Fruit fly (Drosophila melanogaster) whole organism, embryonic: Measurements from ENCODE around the gene asun.
A peak's percentile ranks its signal among the peaks of the same experiment; 100 is the strongest.

Source experiments
- Aef1 ChIP-seq: fragments of 200-800 bp; sonication (Bioruptor generic); IDR thresholded peaks from 3 replicates; pipeline ENCODE4 v1.3.6; 2022; ENCODE audit warnings: missing biosample characterization, missing genetic modification characterization
- Atf3 ChIP-seq: fragments of 200-800 bp; sonication (Bioruptor generic); optimal IDR thresholded peaks from 3 replicates; lab custom pipeline; 2016; ENCODE audit warnings: missing biosample characterization, missing genetic modification characterization
- BEAF-32 ChIP-seq: fragments of 200-800 bp; sonication (Bioruptor generic); optimal IDR thresholded peaks from 3 replicates; lab custom pipeline; 2017; ENCODE audit warnings: missing biosample characterization, missing genetic modification characterization, mild to moderate bottlenecking, moderate library complexity, missing genetic modification reagents
- CG10979 ChIP-seq: fragments of 200-800 bp; sonication (Bioruptor generic); optimal IDR thresholded peaks from 2 replicates; lab custom pipeline; 2018; ENCODE audit warnings: missing biosample characterization, mild to moderate bottlenecking, missing genetic modification characterization, moderate library complexity
- CG11723 ChIP-seq: fragments of 200-800 bp; sonication (Bioruptor generic); optimal IDR thresholded peaks from 2 replicates; lab custom pipeline; 2017; ENCODE audit warnings: missing biosample characterization, mild to moderate bottlenecking, missing genetic modification characterization
- CG1233 ChIP-seq: fragments of 200-800 bp; sonication (Bioruptor generic); optimal IDR thresholded peaks from 4 replicates; lab custom pipeline; 2018; ENCODE audit warnings: missing biosample characterization, mild to moderate bottlenecking, missing genetic modification characterization
- CG12769 ChIP-seq: fragments of 200-800 bp; sonication (Bioruptor generic); optimal IDR thresholded peaks from 2 replicates; lab custom pipeline; 2019; ENCODE audit warnings: missing biosample characterization, mild to moderate bottlenecking, missing genetic modification characterization, moderate library complexity
- CG13424 ChIP-seq: fragments of 200-800 bp; sonication (Bioruptor generic); optimal IDR thresholded peaks from 2 replicates; lab custom pipeline; 2019; ENCODE audit warnings: missing biosample characterization, mild to moderate bottlenecking, missing genetic modification characterization, moderate library complexity
- CG13894 ChIP-seq: fragments of 200-800 bp; sonication (Bioruptor generic); optimal IDR thresholded peaks from 3 replicates; lab custom pipeline; 2018; ENCODE audit warnings: missing biosample characterization, mild to moderate bottlenecking, missing genetic modification characterization, moderate library complexity
- CG14050 ChIP-seq: fragments of 200-800 bp; sonication (Bioruptor generic); IDR thresholded peaks from 3 replicates; pipeline ENCODE4 v1.3.6; 2022; ENCODE audit warnings: missing biosample characterization, missing genetic modification characterization
- CG15011 ChIP-seq: fragments of 200-800 bp; sonication (Bioruptor generic); optimal IDR thresholded peaks from 3 replicates; lab custom pipeline; 2018; ENCODE audit warnings: missing biosample characterization, mild to moderate bottlenecking, missing genetic modification characterization
- CG1603 ChIP-seq: fragments of 200-800 bp; sonication (Bioruptor generic); optimal IDR thresholded peaks from 2 replicates; lab custom pipeline; 2019; ENCODE audit warnings: missing biosample characterization, mild to moderate bottlenecking, missing genetic modification characterization, moderate library complexity
- CG17612 ChIP-seq: fragments of 200-800 bp; sonication (Bioruptor generic); IDR thresholded peaks from 2 replicates; pipeline ENCODE4 v1.3.6; 2022; ENCODE audit warnings: missing biosample characterization, missing genetic modification characterization
- CG17912 ChIP-seq: fragments of 200-800 bp; sonication (Bioruptor generic); optimal IDR thresholded peaks from 2 replicates; lab custom pipeline; 2018; ENCODE audit warnings: missing biosample characterization, mild to moderate bottlenecking, missing genetic modification characterization
- CG3163 ChIP-seq: fragments of 200-800 bp; sonication (Bioruptor generic); optimal IDR thresholded peaks from 3 replicates; lab custom pipeline; 2016; ENCODE audit warnings: missing biosample characterization, missing genetic modification characterization
- CG3838 ChIP-seq: fragments of 200-800 bp; sonication (Bioruptor generic); optimal IDR thresholded peaks from 3 replicates; lab custom pipeline; 2016; ENCODE audit warnings: missing biosample characterization, missing genetic modification characterization
- CG4282 ChIP-seq: fragments of 200-800 bp; sonication (Bioruptor generic); optimal IDR thresholded peaks from 2 replicates; lab custom pipeline; 2016; ENCODE audit warnings: missing biosample characterization, missing genetic modification characterization
- CG4328 ChIP-seq: fragments of 200-800 bp; sonication (Bioruptor generic); optimal IDR thresholded peaks from 3 replicates; lab custom pipeline; 2017; ENCODE audit warnings: missing biosample characterization, missing genetic modification reagents, missing genetic modification characterization
- CG5180 ChIP-seq: fragments of 200-800 bp; sonication (Bioruptor generic); optimal IDR thresholded peaks from 3 replicates; lab custom pipeline; 2017; ENCODE audit warnings: missing biosample characterization, missing genetic modification characterization, mild to moderate bottlenecking, moderate library complexity, missing genetic modification reagents
- CG6175 ChIP-seq: fragments of 200-800 bp; sonication (Bioruptor generic); IDR thresholded peaks from 3 replicates; pipeline ENCODE4 v1.3.6; 2022; ENCODE audit warnings: missing biosample characterization, missing genetic modification characterization
- CG7556 ChIP-seq: fragments of 200-800 bp; sonication (Bioruptor generic); optimal IDR thresholded peaks from 2 replicates; lab custom pipeline; 2017; ENCODE audit warnings: missing biosample characterization, mild to moderate bottlenecking, missing genetic modification characterization
- CG9932 ChIP-seq: fragments of 200-800 bp; sonication (Bioruptor generic); IDR thresholded peaks from 2 replicates; pipeline ENCODE4 v1.3.6; 2022; ENCODE audit warnings: missing biosample characterization, missing genetic modification characterization
- CHES-1-like ChIP-seq: fragments of 200-800 bp; sonication (Bioruptor generic); optimal IDR thresholded peaks from 2 replicates; lab custom pipeline; 2016; ENCODE audit warnings: missing biosample characterization, missing genetic modification characterization
- CkIIα-i1 ChIP-seq: fragments of 200-800 bp; sonication (Bioruptor generic); IDR thresholded peaks from 2 replicates; pipeline ENCODE4 v1.3.6; 2022; ENCODE audit warnings: missing biosample characterization, missing genetic modification characterization
- D19B ChIP-seq: fragments of 200-800 bp; sonication (Bioruptor generic); optimal IDR thresholded peaks from 2 replicates; lab custom pipeline; 2017; ENCODE audit warnings: missing biosample characterization, mild to moderate bottlenecking, missing genetic modification characterization
- E2f1 ChIP-seq: fragments of 200-800 bp; sonication (Bioruptor generic); IDR thresholded peaks from 2 replicates; pipeline ENCODE4 v1.3.6; 2022; ENCODE audit warnings: missing biosample characterization, missing genetic modification characterization
- ERR ChIP-seq: fragments of 200-800 bp; sonication (Bioruptor generic); optimal IDR thresholded peaks from 2 replicates; lab custom pipeline; 2016; ENCODE audit warnings: missing biosample characterization, missing genetic modification characterization
- Ets65A ChIP-seq: fragments of 200-800 bp; sonication (Bioruptor generic); peaks from one replicate; lab custom pipeline; 2016; ENCODE audit warnings: missing biosample characterization, missing genetic modification characterization
- Meics ChIP-seq: fragments of 200-800 bp; sonication (Bioruptor generic); optimal IDR thresholded peaks from 2 replicates; lab custom pipeline; 2017; ENCODE audit warnings: missing biosample characterization, mild to moderate bottlenecking, missing genetic modification characterization
- Myb ChIP-seq: fragments of 200-800 bp; sonication (Bioruptor generic); optimal IDR thresholded peaks from 2 replicates; lab custom pipeline; 2016; ENCODE audit warnings: missing biosample characterization, missing genetic modification characterization
- Sry-β ChIP-seq: fragments of 200-800 bp; sonication (Bioruptor generic); optimal IDR thresholded peaks from 2 replicates; lab custom pipeline; 2018; ENCODE audit warnings: missing biosample characterization, mild to moderate bottlenecking, missing genetic modification characterization, moderate library complexity
- Ssrp ChIP-seq: fragments of 200-800 bp; sonication (Bioruptor generic); optimal IDR thresholded peaks from 2 replicates; lab custom pipeline; 2018; ENCODE audit warnings: missing biosample characterization, mild to moderate bottlenecking, missing genetic modification characterization, moderate library complexity
- aop ChIP-seq: fragments of 200-800 bp; sonication (Bioruptor generic); IDR thresholded peaks from 2 replicates; pipeline ENCODE4 v1.3.6; 2022; ENCODE audit warnings: missing biosample characterization, missing genetic modification characterization
- ap ChIP-seq: fragments of 200-800 bp; sonication (Bioruptor generic); IDR thresholded peaks from 2 replicates; pipeline ENCODE4 v1.3.6; 2022; ENCODE audit warnings: missing biosample characterization, missing genetic modification characterization
- btn ChIP-seq: fragments of 200-800 bp; sonication (Bioruptor generic); optimal IDR thresholded peaks from 2 replicates; lab custom pipeline; 2016; ENCODE audit warnings: missing biosample characterization, missing genetic modification characterization
- croc ChIP-seq: fragments of 200-800 bp; sonication (Bioruptor generic); conservative IDR thresholded peaks from 3 replicates; pipeline ENCODE4 v1.3.6; 2022; ENCODE audit warnings: missing biosample characterization, missing genetic modification characterization
- disco-r ChIP-seq: fragments of 200-800 bp; sonication (Bioruptor generic); optimal IDR thresholded peaks from 2 replicates; lab custom pipeline; 2016; ENCODE audit warnings: missing biosample characterization, missing genetic modification characterization
- dm ChIP-seq: fragments of 200-800 bp; sonication (Bioruptor generic); optimal IDR thresholded peaks from 3 replicates; lab custom pipeline; 2016; ENCODE audit warnings: missing biosample characterization, missing genetic modification characterization
- eyg ChIP-seq: fragments of 200-800 bp; sonication (Bioruptor generic); optimal IDR thresholded peaks from 3 replicates; lab custom pipeline; 2016; ENCODE audit warnings: missing biosample characterization, missing genetic modification characterization
- gsb-n ChIP-seq: fragments of 200-800 bp; sonication (Bioruptor generic); optimal IDR thresholded peaks from 3 replicates; lab custom pipeline; 2018; ENCODE audit warnings: missing biosample characterization, mild to moderate bottlenecking, missing genetic modification characterization
- klu ChIP-seq: fragments of 200-800 bp; sonication (Bioruptor generic); IDR thresholded peaks from 2 replicates; pipeline ENCODE4 v1.3.6; 2022; ENCODE audit warnings: missing biosample characterization, missing genetic modification characterization
- lilli ChIP-seq: fragments of 200-800 bp; sonication (Bioruptor generic); optimal IDR thresholded peaks from 3 replicates; lab custom pipeline; 2016; ENCODE audit warnings: missing biosample characterization, missing genetic modification characterization
- mam ChIP-seq: fragments of 200-800 bp; sonication (Bioruptor generic); optimal IDR thresholded peaks from 3 replicates; lab custom pipeline; 2016; ENCODE audit warnings: missing biosample characterization, missing genetic modification characterization
- peb ChIP-seq: fragments of 200-800 bp; sonication (Bioruptor generic); IDR thresholded peaks from 2 replicates; pipeline ENCODE4 v1.3.6; 2022; ENCODE audit warnings: missing biosample characterization, missing genetic modification characterization
- pfk ChIP-seq: fragments of 200-800 bp; sonication (Bioruptor generic); optimal IDR thresholded peaks from 2 replicates; lab custom pipeline; 2018; ENCODE audit warnings: missing biosample characterization, mild to moderate bottlenecking, missing genetic modification characterization, moderate library complexity
- run ChIP-seq: fragments of 200-800 bp; sonication (Bioruptor generic); optimal IDR thresholded peaks from 3 replicates; lab custom pipeline; 2018; ENCODE audit warnings: missing biosample characterization, mild to moderate bottlenecking, missing genetic modification characterization
- sr ChIP-seq: fragments of 200-800 bp; sonication (Bioruptor generic); IDR thresholded peaks from 3 replicates; pipeline ENCODE4 v1.3.6; 2022; ENCODE audit warnings: missing biosample characterization, missing genetic modification characterization
- tgo ChIP-seq: fragments of 200-800 bp; sonication (Bioruptor generic); IDR thresholded peaks from 3 replicates; pipeline ENCODE4 v1.3.6; 2022; ENCODE audit warnings: missing biosample characterization, missing genetic modification characterization
- unpg ChIP-seq: fragments of 200-800 bp; sonication (Bioruptor generic); optimal IDR thresholded peaks from 3 replicates; lab custom pipeline; 2018; ENCODE audit warnings: missing biosample characterization, mild to moderate bottlenecking, missing genetic modification characterization, moderate library complexity
- zfh2 ChIP-seq: fragments of 200-800 bp; sonication (Bioruptor generic); optimal IDR thresholded peaks from 2 replicates; lab custom pipeline; 2016; ENCODE audit warnings: missing biosample characterization, missing genetic modification characterization

asun gene

dm6 chr3R:16309302-16310080 lies 45.4 kb downstream of the asun start (continued):
- TF ChIP-seq CG1233 (GFP tag; lab: Kevin White, UChicago) (peak; percentile 93), klu (GFP tag; lab: Robert Waterston, UW) (no peak), Ets65A (GFP tag; lab: Kevin White, UChicago) (peak; percentile 91), CG13424 (tag; lab: Kevin White, UChicago) (no peak), lilli (GFP tag; lab: Kevin White, UChicago) (peak; percentile 30), btn (GFP tag; lab: Kevin White, UChicago) (no peak), CG4328 (GFP tag; lab: Kevin White, UChicago) (no peak), Sry-β (no peak), tgo (GFP tag; lab: Robert Waterston, UW) (peak; percentile 39; the same call in 2 of the 3 replicates), BEAF-32 (GFP tag; lab: Kevin White, UChicago) (no peak), run (tag; lab: Kevin White, UChicago) (no peak), CG4282 (GFP tag; lab: Kevin White, UChicago) (no peak), E2f1 (peak; percentile 47; the same call in 1 of the 2 replicates), Aef1 (GFP tag; lab: Robert Waterston, UW) (no peak), CG1603 (tag; lab: Kevin White, UChicago) (peak; percentile 19), zfh2 (peak; percentile 10), Meics (GFP tag; lab: Kevin White, UChicago) (peak; percentile 47), CG7556 (GFP tag; lab: Kevin White, UChicago) (peak; percentile 14), CG15011 (GFP tag; lab: Kevin White, UChicago) (no peak), CG6175 (GFP tag; lab: Robert Waterston, UW) (peak; percentile 35; the same call in 1 of the 3 replicates), unpg (GFP tag; lab: Kevin White, UChicago) (no peak), aop (GFP tag; lab: Robert Waterston, UW) (no peak), Atf3 (GFP tag; lab: Kevin White, UChicago) (no peak), CG12769 (peak; percentile 31), disco-r (GFP tag; lab: Kevin White, UChicago) (no peak), D19B (no peak), peb (no peak), CG11723 (no peak), gsb-n (no peak), CkIIα-i1 (GFP tag; lab: Robert Waterston, UW) (no peak), ERR (GFP tag; lab: Kevin White, UChicago) (peak; percentile 1), CG17912 (no peak), CG3838 (no peak), mam (GFP tag; lab: Kevin White, UChicago) (peak; percentile 23), CHES-1-like (GFP tag; lab: Kevin White, UChicago) (peak; percentile 27), CG17612 (GFP tag; lab: Robert Waterston, UW) (no peak), sr (no peak), CG3163 (GFP tag; lab: Kevin White, UChicago) (no peak), CG13894 (no peak), CG9932 (GFP tag; lab: Robert Waterston, UW) (no peak; the same call in 1 of the 2 replicates), pfk (GFP tag; lab: Kevin White, UChicago) (no peak), ap (GFP tag; lab: Robert Waterston, UW) (no peak), CG14050 (no peak), dm (no peak), Ssrp (tag; lab: Kevin White, UChicago) (peak; percentile 16), eyg (GFP tag; lab: Kevin White, UChicago) (peak; percentile 26), CG5180 (no peak), croc (GFP tag; lab: Robert Waterston, UW) (no peak), CG10979 (peak; percentile 3), Myb (GFP tag; lab: Kevin White, UChicago) (peak; percentile 2)
